Fruit fly (Drosophila melanogaster) whole organism, embryonic: ENCODE results near the gene CG44094.
A peak's percentile ranks its signal among the peaks of the same experiment; 100 is the strongest.

ENCODE experiments used
- Antp ChIP-seq: fragments of 200-800 bp; sonication (Bioruptor generic); optimal IDR thresholded peaks from 3 replicates; lab custom pipeline; 2016; ENCODE audit warnings: missing biosample characterization, missing genetic modification characterization
- Atf6 ChIP-seq: fragments of 200-800 bp; sonication (Bioruptor generic); IDR thresholded peaks from 2 replicates; pipeline ENCODE4 v1.3.6; 2022; ENCODE audit warnings: missing biosample characterization, missing genetic modification characterization
- Bgb ChIP-seq: fragments of 200-800 bp; sonication (Bioruptor generic); IDR thresholded peaks from 2 replicates; pipeline ENCODE4 v1.3.6; 2022; ENCODE audit warnings: missing biosample characterization, missing genetic modification characterization; ENCODE audit not compliant: partially characterized antibody
- CG10267 ChIP-seq: fragments of 200-800 bp; sonication (Bioruptor generic); optimal IDR thresholded peaks from 2 replicates; lab custom pipeline; 2018; ENCODE audit warnings: missing biosample characterization, mild to moderate bottlenecking, missing genetic modification characterization, moderate library complexity
- CG10274 ChIP-seq: fragments of 200-800 bp; sonication (Bioruptor generic); optimal IDR thresholded peaks from 3 replicates; lab custom pipeline; 2017; ENCODE audit warnings: missing biosample characterization, mild to moderate bottlenecking, missing genetic modification characterization
- CG11456 ChIP-seq: fragments of 200-800 bp; sonication (Bioruptor generic); IDR thresholded peaks from 3 replicates; pipeline ENCODE4 v1.3.6; 2022; ENCODE audit warnings: missing biosample characterization, missing genetic modification characterization
- CG14710 ChIP-seq: fragments of 200-800 bp; sonication (Bioruptor generic); optimal IDR thresholded peaks from 3 replicates; lab custom pipeline; 2019; ENCODE audit warnings: missing biosample characterization, mild to moderate bottlenecking, missing genetic modification characterization, moderate library complexity
- CG15073 ChIP-seq: fragments of 200-800 bp; sonication (Bioruptor generic); optimal IDR thresholded peaks from 2 replicates; lab custom pipeline; 2016; ENCODE audit warnings: missing biosample characterization, missing genetic modification characterization
- CG15269 ChIP-seq: fragments of 200-800 bp; sonication (Bioruptor generic); optimal IDR thresholded peaks from 2 replicates; lab custom pipeline; 2018; ENCODE audit warnings: missing biosample characterization, mild to moderate bottlenecking, missing genetic modification characterization, moderate library complexity
- CG18476 ChIP-seq: fragments of 200-800 bp; sonication (Bioruptor generic); optimal IDR thresholded peaks from 2 replicates; lab custom pipeline; 2016; ENCODE audit warnings: missing biosample characterization, mild to moderate bottlenecking, missing genetic modification characterization
- CG31224 ChIP-seq: fragments of 200-800 bp; sonication (Bioruptor generic); IDR thresholded peaks from 2 replicates; pipeline ENCODE4 v1.3.6; 2022; ENCODE audit warnings: missing biosample characterization, missing genetic modification characterization
- CG42726 ChIP-seq: fragments of 200-800 bp; sonication (Bioruptor generic); IDR thresholded peaks from 2 replicates; pipeline ENCODE4 v1.3.6; 2022; ENCODE audit warnings: missing biosample characterization, missing genetic modification characterization; ENCODE audit not compliant: partially characterized antibody
- CG6175 ChIP-seq: fragments of 200-800 bp; sonication (Bioruptor generic); IDR thresholded peaks from 3 replicates; pipeline ENCODE4 v1.3.6; 2022; ENCODE audit warnings: missing biosample characterization, missing genetic modification characterization
- CG6689 ChIP-seq: fragments of 200-800 bp; sonication (Bioruptor generic); IDR thresholded peaks from 2 replicates; pipeline ENCODE4 v1.3.6; 2022; ENCODE audit warnings: missing biosample characterization, missing genetic modification characterization
- CG8944 ChIP-seq: fragments of 200-800 bp; sonication (Bioruptor generic); optimal IDR thresholded peaks from 3 replicates; lab custom pipeline; 2016; ENCODE audit warnings: missing biosample characterization, missing genetic modification characterization
- CG9727 ChIP-seq: fragments of 200-800 bp; sonication (Bioruptor generic); optimal IDR thresholded peaks from 3 replicates; lab custom pipeline; 2017; ENCODE audit warnings: missing biosample characterization, mild to moderate bottlenecking, missing genetic modification characterization
- D19B ChIP-seq: fragments of 200-800 bp; sonication (Bioruptor generic); optimal IDR thresholded peaks from 2 replicates; lab custom pipeline; 2017; ENCODE audit warnings: missing biosample characterization, mild to moderate bottlenecking, missing genetic modification characterization
- Drgx ChIP-seq: fragments of 200-800 bp; sonication (Bioruptor generic); IDR thresholded peaks from 2 replicates; pipeline ENCODE4 v1.3.6; 2022; ENCODE audit warnings: missing biosample characterization, missing genetic modification characterization
- Gug ChIP-seq: fragments of 200-800 bp; sonication (Bioruptor generic); IDR thresholded peaks from 4 replicates; pipeline ENCODE4 v1.3.6; 2022; ENCODE audit warnings: missing biosample characterization, missing genetic modification characterization
- H2.0 ChIP-seq: fragments of 200-800 bp; sonication (Bioruptor generic); IDR thresholded peaks from 2 replicates; pipeline ENCODE4 v1.3.6; 2022; ENCODE audit warnings: missing biosample characterization, missing genetic modification characterization
- HmgZ ChIP-seq: fragments of 200-800 bp; sonication (Bioruptor generic); optimal IDR thresholded peaks from 2 replicates; lab custom pipeline; 2018; ENCODE audit warnings: missing biosample characterization, mild to moderate bottlenecking, missing genetic modification characterization
- Hr3 ChIP-seq: fragments of 200-800 bp; sonication (Bioruptor generic); optimal IDR thresholded peaks from 3 replicates; lab custom pipeline; 2016; ENCODE audit warnings: missing biosample characterization, missing genetic modification characterization
- Hr39 ChIP-seq: fragments of >200 bp; optimal IDR thresholded peaks from 2 replicates; lab custom pipeline; 2017
- Lhr ChIP-seq: fragments of 200-800 bp; sonication (Bioruptor generic); optimal IDR thresholded peaks from 3 replicates; lab custom pipeline; 2017; ENCODE audit warnings: mild to moderate bottlenecking, missing biosample characterization, missing genetic modification reagents, missing genetic modification characterization
- MESR4 ChIP-seq: fragments of 200-800 bp; sonication (Bioruptor generic); optimal IDR thresholded peaks from 2 replicates; lab custom pipeline; 2018; ENCODE audit warnings: missing biosample characterization, mild to moderate bottlenecking, missing genetic modification characterization, moderate library complexity
- NC2β ChIP-seq: fragments of 200-800 bp; sonication (Bioruptor generic); optimal IDR thresholded peaks from 2 replicates; lab custom pipeline; 2016; ENCODE audit warnings: missing biosample characterization, missing genetic modification characterization
- Nf-YC ChIP-seq: fragments of 200-800 bp; optimal IDR thresholded peaks from 3 replicates; lab custom pipeline; 2019; ENCODE audit warnings: missing biosample characterization, mild to moderate bottlenecking, missing genetic modification characterization, moderate library complexity
- Opbp ChIP-seq: fragments of 200-800 bp; sonication (Bioruptor generic); IDR thresholded peaks from 3 replicates; pipeline ENCODE4 v1.3.6; 2022; ENCODE audit warnings: missing biosample characterization, missing genetic modification characterization; ENCODE audit not compliant: partially characterized antibody
- Xbp1 ChIP-seq: fragments of 200-800 bp; sonication (Bioruptor generic); optimal IDR thresholded peaks from 3 replicates; lab custom pipeline; 2016; ENCODE audit warnings: missing biosample characterization, mild to moderate bottlenecking, missing genetic modification characterization
- Xrp1 ChIP-seq: fragments of 200-800 bp; sonication (Bioruptor generic); IDR thresholded peaks from 2 replicates; pipeline ENCODE4 v1.3.6; 2022; ENCODE audit warnings: missing biosample characterization, missing genetic modification characterization
- bab2 ChIP-seq: fragments of 200-800 bp; sonication (Bioruptor generic); optimal IDR thresholded peaks from 2 replicates; lab custom pipeline; 2016; ENCODE audit warnings: missing biosample characterization, missing genetic modification characterization
- chinmo ChIP-seq: fragments of 200-800 bp; sonication (Bioruptor generic); IDR thresholded peaks from 4 replicates; pipeline ENCODE4 v1.3.6; 2022; ENCODE audit warnings: missing biosample characterization, missing genetic modification characterization; ENCODE audit not compliant: partially characterized antibody
- crol ChIP-seq: fragments of 200-800 bp; sonication (Bioruptor generic); IDR thresholded peaks from 2 replicates; pipeline ENCODE4 v1.3.6; 2022; ENCODE audit warnings: missing biosample characterization, missing genetic modification characterization
- dimm ChIP-seq: fragments of 200-800 bp; sonication (Bioruptor generic); IDR thresholded peaks from 2 replicates; pipeline ENCODE4 v1.3.6; 2022; ENCODE audit warnings: missing biosample characterization, missing genetic modification characterization
- exex ChIP-seq: fragments of 200-800 bp; sonication (Bioruptor generic); optimal IDR thresholded peaks from 4 replicates; lab custom pipeline; 2018; ENCODE audit warnings: missing biosample characterization, mild to moderate bottlenecking, missing genetic modification characterization, moderate library complexity
- gce ChIP-seq: fragments of 200-800 bp; sonication (Bioruptor generic); IDR thresholded peaks from 3 replicates; pipeline ENCODE4 v1.3.6; 2022; ENCODE audit warnings: missing biosample characterization, missing genetic modification characterization
- gcm2 ChIP-seq: fragments of 200-800 bp; sonication (Bioruptor generic); optimal IDR thresholded peaks from 2 replicates; lab custom pipeline; 2016; ENCODE audit warnings: missing biosample characterization, missing genetic modification characterization
- hbn ChIP-seq: fragments of 200-800 bp; sonication (Bioruptor generic); IDR thresholded peaks from 2 replicates; pipeline ENCODE4 v1.3.6; 2022; ENCODE audit warnings: missing biosample characterization, missing genetic modification characterization; ENCODE audit not compliant: partially characterized antibody
- jing ChIP-seq: fragments of 200-800 bp; sonication (Bioruptor generic); optimal IDR thresholded peaks from 2 replicates; lab custom pipeline; 2018; ENCODE audit warnings: missing biosample characterization, mild to moderate bottlenecking, missing genetic modification characterization
- klu ChIP-seq: fragments of 200-800 bp; sonication (Bioruptor generic); IDR thresholded peaks from 2 replicates; pipeline ENCODE4 v1.3.6; 2022; ENCODE audit warnings: missing biosample characterization, missing genetic modification characterization
- mam ChIP-seq: fragments of 200-800 bp; sonication (Bioruptor generic); optimal IDR thresholded peaks from 3 replicates; lab custom pipeline; 2016; ENCODE audit warnings: missing biosample characterization, missing genetic modification characterization
- p53 ChIP-seq: fragments of 200-800 bp; sonication (Bioruptor generic); optimal IDR thresholded peaks from 2 replicates; lab custom pipeline; 2016; ENCODE audit warnings: missing biosample characterization, missing genetic modification characterization
- rib ChIP-seq: fragments of 200-800 bp; sonication (Bioruptor generic); IDR thresholded peaks from 2 replicates; pipeline ENCODE4 v1.3.6; 2022; ENCODE audit warnings: missing biosample characterization, missing genetic modification characterization
- scrt ChIP-seq: fragments of 200-800 bp; sonication (Bioruptor generic); optimal IDR thresholded peaks from 2 replicates; lab custom pipeline; 2018; ENCODE audit warnings: missing biosample characterization, mild to moderate bottlenecking, missing genetic modification characterization, moderate library complexity
- sd ChIP-seq: fragments of 200-800 bp; sonication (Bioruptor generic); optimal IDR thresholded peaks from 3 replicates; lab custom pipeline; 2018; ENCODE audit warnings: missing biosample characterization, mild to moderate bottlenecking, missing genetic modification characterization, moderate library complexity
- sima ChIP-seq: fragments of 200-800 bp; sonication (Bioruptor generic); optimal IDR thresholded peaks from 2 replicates; lab custom pipeline; 2016; ENCODE audit warnings: missing biosample characterization, missing genetic modification characterization
- sna ChIP-seq: fragments of 200-800 bp; sonication (Bioruptor generic); IDR thresholded peaks from 2 replicates; pipeline ENCODE4 v1.3.6; 2022; ENCODE audit warnings: missing biosample characterization, missing genetic modification characterization; ENCODE audit not compliant: partially characterized antibody
- ssp ChIP-seq: fragments of 200-800 bp; sonication (Bioruptor generic); IDR thresholded peaks from 2 replicates; pipeline ENCODE4 v1.3.6; 2022; ENCODE audit warnings: missing biosample characterization, missing genetic modification characterization
- tup ChIP-seq: fragments of 200-800 bp; sonication (Bioruptor generic); optimal IDR thresholded peaks from 2 replicates; lab custom pipeline; 2016; ENCODE audit warnings: missing biosample characterization, mild to moderate bottlenecking, missing genetic modification characterization, moderate library complexity
- unpg ChIP-seq: fragments of 200-800 bp; sonication (Bioruptor generic); optimal IDR thresholded peaks from 3 replicates; lab custom pipeline; 2018; ENCODE audit warnings: missing biosample characterization, mild to moderate bottlenecking, missing genetic modification characterization, moderate library complexity
- zen2 ChIP-seq: fragments of 200-800 bp; sonication (Bioruptor generic); IDR thresholded peaks from 3 replicates; pipeline ENCODE4 v1.3.6; 2022; ENCODE audit warnings: missing biosample characterization, missing genetic modification characterization; ENCODE audit not compliant: partially characterized antibody

The CG44094 gene

dm6 chr3R:14558383-14558883, 18.0 kb downstream of the CG44094 start (continued):
- TF ChIP-seq zen2 (GFP tag; lab: Robert Waterston, UW): no peak
- TF ChIP-seq CG31224 (GFP tag; lab: Robert Waterston, UW): peak; percentile 69
- TF ChIP-seq gce (GFP tag; lab: Robert Waterston, UW): no peak
- peak; percentile 74 for TF ChIP-seq H2.0 (GFP tag; lab: Robert Waterston, UW)
- TF ChIP-seq exex (tag; lab: Kevin White, UChicago): peak; percentile 75
- no peak for TF ChIP-seq crol (GFP tag; lab: Robert Waterston, UW)
- peak; percentile 85 for TF ChIP-seq CG10274 (GFP tag; lab: Kevin White, UChicago)
- TF ChIP-seq Nf-YC (tag; lab: Kevin White, UChicago): peak; percentile 83
- peak; percentile 79 for TF ChIP-seq CG14710 (tag; lab: Kevin White, UChicago)
- peak; percentile 83 for TF ChIP-seq NC2β (GFP tag; lab: Kevin White, UChicago)
- TF ChIP-seq mam (GFP tag; lab: Kevin White, UChicago): peak; percentile 93
- TF ChIP-seq Hr3: peak; percentile 86
- peak; percentile 72 for TF ChIP-seq gcm2 (GFP tag; lab: Kevin White, UChicago)
- TF ChIP-seq MESR4 (GFP tag; lab: Kevin White, UChicago): peak; percentile 23
- peak; percentile 76 for TF ChIP-seq CG8944 (GFP tag; lab: Kevin White, UChicago)
- peak; percentile 85 for TF ChIP-seq CG6689
- TF ChIP-seq CG9727 (GFP tag; lab: Kevin White, UChicago): peak; percentile 91
- TF ChIP-seq Hr39 (lab: Kevin White, UChicago): no peak
- TF ChIP-seq Antp (GFP tag; lab: Kevin White, UChicago): peak; percentile 87
- peak; percentile 39; the same call in 1 of the 3 replicates for TF ChIP-seq CG6175 (GFP tag; lab: Robert Waterston, UW)
- peak; percentile 83 for TF ChIP-seq rib (GFP tag; lab: Robert Waterston, UW)
- peak; percentile 92 for TF ChIP-seq Atf6 (GFP tag; lab: Robert Waterston, UW)
- TF ChIP-seq hbn: no peak
- peak; percentile 90 for TF ChIP-seq Xbp1 (GFP tag; lab: Kevin White, UChicago)
- TF ChIP-seq CG42726: no peak
- peak; percentile 95 for TF ChIP-seq CG15269 (tag; lab: Kevin White, UChicago)
- TF ChIP-seq Drgx: peak; percentile 79
- peak; percentile 93 for TF ChIP-seq unpg (GFP tag; lab: Kevin White, UChicago)
- TF ChIP-seq sd: no peak
- TF ChIP-seq sna (GFP tag; lab: Robert Waterston, UW): no peak
- no peak for TF ChIP-seq chinmo (GFP tag; lab: Robert Waterston, UW)
- TF ChIP-seq scrt (GFP tag; lab: Kevin White, UChicago): peak; percentile 92
- TF ChIP-seq bab2 (GFP tag; lab: Kevin White, UChicago): peak; percentile 75
- TF ChIP-seq Bgb (GFP tag; lab: Robert Waterston, UW): peak; percentile 9; the same call in 1 of the 2 replicates
- TF ChIP-seq Lhr (GFP tag; lab: Kevin White, UChicago): peak; percentile 58
- TF ChIP-seq HmgZ (tag; lab: Kevin White, UChicago): peak; percentile 93
- TF ChIP-seq Opbp (GFP tag; lab: Robert Waterston, UW): no peak
- peak; percentile 74 for TF ChIP-seq ssp
- TF ChIP-seq D19B: peak; percentile 87
- TF ChIP-seq CG15073 (GFP tag; lab: Kevin White, UChicago): no peak
- peak; percentile 80 for TF ChIP-seq jing (GFP tag; lab: Kevin White, UChicago)
- peak; percentile 77 for TF ChIP-seq tup
- TF ChIP-seq CG11456: peak; percentile 83
- peak; percentile 89 for TF ChIP-seq CG18476 (GFP tag; lab: Kevin White, UChicago)
- peak; percentile 81 for TF ChIP-seq klu (GFP tag; lab: Robert Waterston, UW)
- TF ChIP-seq CG10267 (tag; lab: Kevin White, UChicago): peak; percentile 84
- peak; percentile 71 for TF ChIP-seq dimm (GFP tag; lab: Robert Waterston, UW)
- TF ChIP-seq Xrp1: peak; percentile 82
- peak; percentile 67 for TF ChIP-seq p53 (GFP tag; lab: Kevin White, UChicago)
- TF ChIP-seq Gug: peak; percentile 65
- peak; percentile 83 for TF ChIP-seq sima
